Worm (Caenorhabditis elegans) whole organism, young adult: ENCODE measurements around the gene irg-2.
"Not testable (repeated sequence)": the region's sequence is repeated elsewhere in the genome, so short reads cannot be mapped to it uniquely, and the experiment has no call there.

Source experiments
- B0035.1 ChIP-seq: sonication (generic microtip); optimal IDR thresholded peaks from 2 replicates; lab custom pipeline; 2016; ENCODE audit warnings: missing genetic modification characterization, mild to moderate bottlenecking, missing compliant biosample characterization, missing genotype, missing genetic modification reagents
- efl-1 ChIP-seq: fragments of 150-350 bp; optimal IDR thresholded peaks from 2 replicates; lab custom pipeline; 2014; ENCODE audit warnings: missing biosample characterization, missing genetic modification reagents, missing genetic modification characterization
- let-607 ChIP-seq, 2 experiments: fragments of 200-800 bp in 1 of 2; sonication (Bioruptor generic) in 1 of 2; sonication (generic microtip) in 1 of 2; optimal IDR thresholded peaks; 2 replicates each; lab custom pipeline; 2016 to 2018; ENCODE audit warnings: mild to moderate bottlenecking in 2 of 2, missing compliant biosample characterization in 2 of 2, missing genetic modification characterization in 2 of 2, moderate library complexity in 2 of 2, missing genotype in 1 of 2
- rpc-1 ChIP-seq, 2 experiments: fragments of 150-350 bp in 1 of 2; sonication (generic microtip) in 1 of 2; optimal IDR thresholded peaks; 2 replicates each; lab custom pipeline; 2014 to 2018; ENCODE audit warnings: missing biosample characterization in 1 of 2, missing genetic modification characterization in 1 of 2, missing genetic modification reagents in 1 of 2, missing genotype in 1 of 2

ce11 chrV:4066143-4066542 lies 24.2 kb downstream of the irg-2 start:
- TF ChIP-seq let-607 (tag; optimal IDR thresholded peaks at IDR 0.05; lab: Kevin White, UChicago); B0035.1 (tag; lab: Kevin White, UChicago); efl-1 (GFP tag; lab: Kevin White, UChicago); rpc-1 (optimal IDR thresholded peaks at IDR 0.05; lab: Kevin White, UChicago); rpc-1 (tag; optimal IDR thresholded peaks at IDR 0.05; lab: Kevin White, UChicago): not testable (repeated sequence)
